Fruit fly (Drosophila melanogaster) whole organism, wandering third instar larva: ENCODE results near the gene CG5521.

Experiments used
- Hnf4 ChIP-seq: fragments of 200-800 bp; sonication (Bioruptor generic); optimal IDR thresholded peaks from 2 replicates; lab custom pipeline; 2016; ENCODE audit warnings: missing biosample characterization, mild to moderate bottlenecking, missing genetic modification characterization
- Hr78 ChIP-seq: fragments of >200 bp; optimal IDR thresholded peaks from 2 replicates; lab custom pipeline; 2017; ENCODE audit warnings: missing biosample characterization, missing genetic modification characterization
- Hr83 ChIP-seq: fragments of 200-300 bp; sonication (Bioruptor generic); optimal IDR thresholded peaks from 2 replicates; lab custom pipeline; 2016; ENCODE audit warnings: missing biosample characterization, mild to moderate bottlenecking, missing genetic modification characterization, moderate library complexity; ENCODE audit not compliant: poor library complexity, severe bottlenecking
- Myc ChIP-seq: fragments of >200 bp; optimal IDR thresholded peaks from 2 replicates; lab custom pipeline; 2017
- N ChIP-seq: fragments of >200 bp; optimal IDR thresholded peaks from 2 replicates; lab custom pipeline; 2018; ENCODE audit warnings: missing biosample characterization, missing external identifiers, missing genetic modification characterization
- Sp1 ChIP-seq: fragments of 200-800 bp; sonication (Bioruptor generic); optimal IDR thresholded peaks from 3 replicates; lab custom pipeline; 2019; ENCODE audit warnings: missing biosample characterization, mild to moderate bottlenecking, missing genetic modification characterization, moderate library complexity
- br ChIP-seq: fragments of 200-800 bp; sonication (Bioruptor generic); optimal IDR thresholded peaks from 2 replicates; lab custom pipeline; 2016; ENCODE audit warnings: missing biosample characterization, missing genetic modification characterization
- h ChIP-seq: fragments of 200-800 bp; sonication (Bioruptor generic); optimal IDR thresholded peaks from 3 replicates; lab custom pipeline; 2016; ENCODE audit warnings: missing biosample characterization, mild to moderate bottlenecking, missing genetic modification characterization
- psq ChIP-seq: fragments of 200-800 bp; sonication (Bioruptor generic); optimal IDR thresholded peaks from 3 replicates; lab custom pipeline; 2017; ENCODE audit warnings: missing biosample characterization, mild to moderate bottlenecking, missing genetic modification characterization, moderate library complexity
- rgr ChIP-seq: fragments of 200-800 bp; sonication (Bioruptor generic); optimal IDR thresholded peaks from 3 replicates; lab custom pipeline; 2016; ENCODE audit warnings: missing biosample characterization, mild to moderate bottlenecking, missing genetic modification characterization
- usp ChIP-seq: fragments of >200 bp; optimal IDR thresholded peaks from 2 replicates; lab custom pipeline; 2017; ENCODE audit warnings: missing biosample characterization, missing genetic modification characterization

DNA sequence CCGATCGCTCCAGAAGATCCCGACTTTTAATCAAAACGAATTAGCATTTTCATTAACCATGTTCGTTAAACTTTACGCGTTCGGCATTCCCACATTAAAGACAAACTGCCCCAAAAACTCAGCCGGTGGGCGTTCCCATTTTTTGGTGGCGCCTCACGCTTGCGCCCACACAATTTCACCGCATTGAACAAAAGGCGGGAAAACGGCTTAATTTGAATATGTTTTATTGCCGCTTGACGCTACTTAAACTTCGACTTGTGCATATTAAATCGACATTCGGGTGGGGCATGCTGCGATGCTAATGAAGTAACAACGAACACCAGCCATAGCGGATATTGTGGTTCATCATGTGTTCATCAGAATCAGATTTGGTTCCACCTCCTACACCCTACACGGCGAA is 30.2 kb upstream of the CG5521 start:
- TF ChIP-seq N (GFP tag; lab: Kevin White, UChicago) (no peak), br (GFP tag; lab: Kevin White, UChicago) (no peak), psq (GFP tag; lab: Kevin White, UChicago) (no peak), Hnf4 (no peak), Hr78 (no peak), Hr83 (no peak), Myc (no peak), usp (GFP tag; lab: Kevin White, UChicago) (no peak), rgr (GFP tag; lab: Kevin White, UChicago) (no peak), h (GFP tag; lab: Kevin White, UChicago) (no peak), Sp1 (GFP tag; lab: Kevin White, UChicago) (no peak)
